Fruit fly (Drosophila melanogaster): Measurements from ENCODE around the gene CG13667.

CG13667 gene

dm6 chr3L:8453443-8454360 lies 48.4 kb downstream of the CG13667 start:
- no peak for TF ChIP-seq CG8478 (optimal IDR thresholded peaks at IDR 0.05)
- TF ChIP-seq CTCF (optimal IDR thresholded peaks at IDR 0.05): no peak

- TF ChIP-seq CG8478 (optimal IDR thresholded peaks at IDR 0.05) (no peak), CTCF (optimal IDR thresholded peaks at IDR 0.05) (peak; percentile 36 to 38)
Observed at dm6 chr3L:8455015-8455908, 50.0 kb downstream of the CG13667 start.

dm6 chr3L:8456472-8457049 lies 51.3 kb downstream of the CG13667 start:
- TF ChIP-seq CG8478 (optimal IDR thresholded peaks at IDR 0.05) (no peak), CTCF (optimal IDR thresholded peaks at IDR 0.05) (no peak)
